Worm (Caenorhabditis elegans) whole organism, L4/young adult: ENCODE data around the gene F07F6.7.

Source experiments
- W03F9.2 ChIP-seq: fragments of 150-350 bp; optimal IDR thresholded peaks from 2 replicates; lab custom pipeline; 2014; ENCODE audit warnings: missing biosample characterization, missing genetic modification characterization
- him-1 ChIP-seq: sonication (generic microtip); optimal IDR thresholded peaks from 2 replicates; lab custom pipeline; 2016; ENCODE audit warnings: missing genotype, missing genetic modification reagents, missing genetic modification characterization, missing compliant biosample characterization

ce11 chrII:5377467-5378238, 46.0 kb downstream of the F07F6.7 start, which contains the start of gene prdx-2:
- TF ChIP-seq W03F9.2 (tag; lab: Kevin White, UChicago) (no peak), him-1 (no peak)
